Worm (Caenorhabditis elegans) whole organism, L2 larva: ENCODE data around the gene R03A10.5.

Source experiments
- lin-13 ChIP-seq: fragments of 150-350 bp; optimal IDR thresholded peaks from 2 replicates; lab custom pipeline; 2014; ENCODE audit warnings: missing biosample characterization, missing genetic modification reagents, missing genetic modification characterization
- unc-62 ChIP-seq: fragments of 150-350 bp; optimal IDR thresholded peaks from 2 replicates; lab custom pipeline; 2014; ENCODE audit warnings: missing biosample characterization, missing genetic modification reagents, missing genetic modification characterization

DNA sequence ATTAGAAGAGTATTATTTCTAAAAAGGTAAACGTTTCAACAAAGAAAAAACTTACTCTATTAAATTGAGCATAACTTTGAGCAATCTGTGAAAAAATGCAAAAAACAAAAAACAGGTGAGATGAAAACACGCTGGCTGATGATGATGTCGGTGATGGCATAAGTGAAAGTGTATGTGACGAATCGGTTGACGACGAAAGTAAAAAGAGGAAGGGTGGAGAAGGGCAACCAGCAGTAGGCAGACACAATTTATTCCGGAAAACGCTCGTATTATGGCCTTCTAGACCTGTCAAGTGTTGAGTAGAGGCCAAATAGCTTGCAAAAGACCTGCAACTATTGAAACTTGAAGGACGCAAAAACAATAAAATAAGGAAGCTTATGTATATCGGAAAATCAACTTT, 18.6 kb upstream of the R03A10.5 start, which contains the start of gene nas-13:
- TF ChIP-seq unc-62 (GFP tag; lab: Kevin White, UChicago): no peak
- TF ChIP-seq lin-13: no peak
